Worm (Caenorhabditis elegans): ENCODE results near the gene twk-18.

The twk-18 gene

DNA sequence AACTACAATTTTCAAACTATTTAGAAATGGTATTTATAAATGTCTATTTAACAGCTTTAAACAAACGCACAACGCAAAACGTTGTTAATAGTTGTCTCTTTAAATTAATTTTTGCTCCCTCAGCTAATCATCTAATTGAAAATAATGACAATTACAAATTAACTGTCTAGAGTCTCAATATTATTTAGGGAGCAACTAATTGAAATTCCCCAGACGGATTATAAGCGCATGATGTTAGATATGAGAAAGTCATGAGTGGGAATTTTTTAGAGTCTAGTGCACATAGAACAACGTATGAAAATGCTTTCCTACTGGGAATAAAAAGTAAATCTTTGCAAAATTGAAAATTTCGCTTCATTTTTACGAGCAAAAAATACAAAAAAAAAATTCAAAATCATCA is 34.9 kb upstream of the twk-18 start:
- TF ChIP-seq R02D3.7 (tag; optimal IDR thresholded peaks at IDR 0.05) = no peak

- TF ChIP-seq mdl-1 (tag; optimal IDR thresholded peaks at IDR 0.05) = no peak
- TF ChIP-seq unc-62 (GFP tag; optimal IDR thresholded peaks at IDR 0.05) = no peak
- no peak for TF ChIP-seq ztf-4 (tag; optimal IDR thresholded peaks at IDR 0.05)
- TF ChIP-seq R02D3.7 (tag; optimal IDR thresholded peaks at IDR 0.05) = no peak
- no peak for TF ChIP-seq elt-2 (tag; optimal IDR thresholded peaks at IDR 0.05)
- TF ChIP-seq lsy-12 (tag; optimal IDR thresholded peaks at IDR 0.05) = no peak
- no peak for TF ChIP-seq nhr-77 (tag; optimal IDR thresholded peaks at IDR 0.05)
- TF ChIP-seq ama-1 (optimal IDR thresholded peaks at IDR 0.05) = no peak
- TF ChIP-seq nhr-67 (tag; optimal IDR thresholded peaks at IDR 0.05) = no peak
- TF ChIP-seq ztf-11 (tag; optimal IDR thresholded peaks at IDR 0.05) = no peak
- TF ChIP-seq nhr-11 (tag; optimal IDR thresholded peaks at IDR 0.05) = no peak
- TF ChIP-seq hmg-11 (tag; optimal IDR thresholded peaks at IDR 0.05) = no peak
- TF ChIP-seq aly-2 (tag; optimal IDR thresholded peaks at IDR 0.05) = no peak
Measured at ce11 chrX:8955808-8956207, 32.1 kb upstream of the twk-18 start.

ce11 chrX:8957974-8958373 is 30.0 kb upstream of the twk-18 start:
- no peak for TF ChIP-seq egl-5 (tag; optimal IDR thresholded peaks at IDR 0.05)
- TF ChIP-seq lin-15B (tag; optimal IDR thresholded peaks at IDR 0.05) = no peak

- TF ChIP-seq lin-39 (tag; optimal IDR thresholded peaks at IDR 0.05) (no peak), lin-15B (tag; optimal IDR thresholded peaks at IDR 0.05) (no peak), ZK546.5 (tag; optimal IDR thresholded peaks at IDR 0.05) (no peak), jun-1 (tag; optimal IDR thresholded peaks at IDR 0.05) (no peak), nhr-237 (tag; optimal IDR thresholded peaks at IDR 0.05) (no peak), snpc-4 (tag; optimal IDR thresholded peaks at IDR 0.05) (no peak), hmg-11 (tag; optimal IDR thresholded peaks at IDR 0.05) (no peak), nhr-43 (tag; optimal IDR thresholded peaks at IDR 0.05; ENCODE audit: poor library complexity, severe bottlenecking) (no peak), fos-1 (tag; optimal IDR thresholded peaks at IDR 0.05) (no peak), ztf-11 (tag; optimal IDR thresholded peaks at IDR 0.05) (no peak), R02D3.7 (tag; optimal IDR thresholded peaks at IDR 0.05) (no peak), ceh-16 (tag; optimal IDR thresholded peaks at IDR 0.05) (no peak), nhr-76 (tag; optimal IDR thresholded peaks at IDR 0.05) (no peak)
Measured at ce11 chrX:8961120-8961834, 26.7 kb upstream of the twk-18 start, which contains the start of gene aexr-3. aexr-3 (minus strand) TSS chrX:8961170.

ce11 chrX:8963469-8963868 is 24.5 kb upstream of the twk-18 start:
- TF ChIP-seq lin-15B (tag; optimal IDR thresholded peaks at IDR 0.05) (no peak), mdl-1 (tag; optimal IDR thresholded peaks at IDR 0.05) (no peak), unc-62 (GFP tag; optimal IDR thresholded peaks at IDR 0.05) (no peak), elt-3 (tag; optimal IDR thresholded peaks at IDR 0.05) (no peak), elt-1 (tag; optimal IDR thresholded peaks at IDR 0.05) (no peak), nfya-1 (tag; optimal IDR thresholded peaks at IDR 0.05; ENCODE audit: insufficient read depth) (no peak), nhr-77 (tag; optimal IDR thresholded peaks at IDR 0.05) (no peak), nhr-12 (tag; optimal IDR thresholded peaks at IDR 0.05) (no peak), nhr-25 (tag; optimal IDR thresholded peaks at IDR 0.05) (no peak), ceh-28 (tag; optimal IDR thresholded peaks at IDR 0.05) (no peak), hmg-11 (tag; optimal IDR thresholded peaks at IDR 0.05) (no peak), eor-1 (tag; optimal IDR thresholded peaks at IDR 0.05) (no peak)
